Worm (Caenorhabditis elegans) whole organism, early embryonic: Measurements from ENCODE around the gene Y61B8A.6.

Experiments used
- B0310.2 ChIP-seq: sonication (generic microtip); optimal IDR thresholded peaks from 2 replicates; lab custom pipeline; 2016; ENCODE audit warnings: mild to moderate bottlenecking, missing genetic modification characterization, missing compliant biosample characterization
- F13C5.2 ChIP-seq: sonication (generic microtip); optimal IDR thresholded peaks from 2 replicates; lab custom pipeline; 2017; ENCODE audit warnings: mild to moderate bottlenecking, missing genetic modification characterization, inconsistent platforms, missing compliant biosample characterization
- ama-1 ChIP-seq: fragments of 150-350 bp; optimal IDR thresholded peaks from 2 replicates; lab custom pipeline; 2014
- ets-7 ChIP-seq: sonication (generic microtip); optimal IDR thresholded peaks from 2 replicates; lab custom pipeline; 2016; ENCODE audit warnings: missing genotype, missing genetic modification characterization, missing compliant biosample characterization
- flt-1 ChIP-seq: fragments of 200-800 bp; sonication (Bioruptor generic); IDR thresholded peaks from 2 replicates; pipeline ENCODE4 v1.3.6; 2022; ENCODE audit warnings: missing genetic modification characterization, missing compliant biosample characterization
- hnd-1 ChIP-seq: sonication (generic microtip); optimal IDR thresholded peaks from 2 replicates; lab custom pipeline; 2016; ENCODE audit warnings: missing genetic modification characterization, missing compliant biosample characterization
- pes-1 ChIP-seq: fragments of 200-800 bp; sonication (Bioruptor generic); IDR thresholded peaks from 2 replicates; pipeline ENCODE4 v1.3.6; 2022; ENCODE audit warnings: missing genetic modification reagents, missing genetic modification characterization, missing compliant biosample characterization
- sea-1 ChIP-seq: fragments of 200-800 bp; sonication (Bioruptor generic); conservative IDR thresholded peaks from 2 replicates; pipeline ENCODE4 v1.3.6; 2022; ENCODE audit warnings: missing genetic modification characterization, missing compliant biosample characterization
- tbx-11 ChIP-seq: fragments of 200-800 bp; sonication (Bioruptor generic); IDR thresholded peaks from 2 replicates; pipeline ENCODE4 v1.3.6; 2022; ENCODE audit warnings: missing genetic modification characterization, missing compliant biosample characterization
- tbx-37 ChIP-seq: fragments of 200-800 bp; sonication (Bioruptor generic); conservative IDR thresholded peaks from 2 replicates; pipeline ENCODE4 v1.3.6; 2022; ENCODE audit warnings: missing genetic modification reagents, missing genetic modification characterization, missing compliant biosample characterization
- tra-4 ChIP-seq: sonication (generic microtip); optimal IDR thresholded peaks from 2 replicates; lab custom pipeline; 2017; ENCODE audit warnings: missing genetic modification characterization, missing compliant biosample characterization

- TF ChIP-seq F13C5.2 (tag; lab: Kevin White, UChicago) (no peak), flt-1 (GFP tag; lab: Robert Waterston, UW) (no peak), tbx-37 (no peak), pes-1 (GFP tag; lab: Robert Waterston, UW) (no peak), ets-7 (tag; lab: Kevin White, UChicago) (no peak), ama-1 (lab: Kevin White, UChicago) (no peak), tra-4 (no peak), B0310.2 (tag; lab: Kevin White, UChicago) (no peak), tbx-11 (GFP tag; lab: Robert Waterston, UW) (no peak), hnd-1 (tag; lab: Kevin White, UChicago) (no peak), sea-1 (GFP tag; lab: Robert Waterston, UW) (no peak)
These were observed 41.0 kb downstream of the Y61B8A.6 start for ce11 chrV:17292740-17293139.
